Fruit fly (Drosophila melanogaster): Measurements from ENCODE around the gene CG13738.

The CG13738 gene

dm6 chr3L:13938470-13939150, 34.7 kb downstream of the CG13738 start (continued):
- TF ChIP-seq nmo (GFP tag; optimal IDR thresholded peaks at IDR 0.05) (peak; percentile 87), CG17361 (GFP tag; IDR thresholded peaks at IDR 0.05) (peak; percentile 97), Dip2 (GFP tag; IDR thresholded peaks at IDR 0.05) (no peak), ken (GFP tag; IDR thresholded peaks at IDR 0.05) (peak; percentile 6; the same call in 1 of the 3 replicates), Antp (GFP tag; optimal IDR thresholded peaks at IDR 0.05) (peak; percentile 86), CG16815 (GFP tag; optimal IDR thresholded peaks at IDR 0.05) (peak; percentile 78), ranshi (GFP tag; IDR thresholded peaks at IDR 0.05) (0 out of 2 replicates have a peak, but pooled peaks have one; percentile 50), HLH3B (GFP tag; IDR thresholded peaks at IDR 0.05) (peak; percentile 59), yki (optimal IDR thresholded peaks at IDR 0.05) (no peak), CG13296 (GFP tag; optimal IDR thresholded peaks at IDR 0.05) (peak; percentile 93), mld (GFP tag; IDR thresholded peaks at IDR 0.05; ENCODE audit: partially characterized antibody) (no peak), CG15073 (GFP tag; optimal IDR thresholded peaks at IDR 0.05) (no peak), CG7786 (GFP tag; optimal IDR thresholded peaks at IDR 0.05) (peak; percentile 88), shn (GFP tag; optimal IDR thresholded peaks at IDR 0.05) (peak; percentile 80), chinmo (GFP tag; IDR thresholded peaks at IDR 0.05; ENCODE audit: partially characterized antibody) (peak; percentile 36; the same call in 1 of the 4 replicates), CG2678 (tag; optimal IDR thresholded peaks at IDR 0.05) (peak; percentile 97), bbx (GFP tag; IDR thresholded peaks at IDR 0.05; ENCODE audit: partially characterized antibody) (no peak; the same call in 1 of the 2 replicates), CG9215 (GFP tag; IDR thresholded peaks at IDR 0.05) (peak; percentile 76), gsb (GFP tag; IDR thresholded peaks at IDR 0.05) (peak; percentile 46; the same call in 1 of the 2 replicates), Abd-B (GFP tag; optimal IDR thresholded peaks at IDR 0.05) (peak; percentile 85), CG11247 (GFP tag; IDR thresholded peaks at IDR 0.05) (peak; percentile 35; the same call in 1 of the 2 replicates), odd (GFP tag; optimal IDR thresholded peaks at IDR 0.05) (peak; percentile 92), CG18262 (tag; optimal IDR thresholded peaks at IDR 0.05) (peak; percentile 95), bsh (GFP tag; optimal IDR thresholded peaks at IDR 0.05) (peak; percentile 75 to 86), Dip3 (GFP tag; optimal IDR thresholded peaks at IDR 0.05) (peak; percentile 81), caup (GFP tag; optimal IDR thresholded peaks at IDR 0.05; ENCODE audit: severe bottlenecking) (peak; percentile 86), CkIIα-i1 (GFP tag; IDR thresholded peaks at IDR 0.05) (no peak), her (GFP tag; optimal IDR thresholded peaks at IDR 0.05) (peak; percentile 82), chm (GFP tag; IDR thresholded peaks at IDR 0.05) (no peak; the same call in none of the 2 replicates), CG3847 (GFP tag; IDR thresholded peaks at IDR 0.05) (peak; percentile 69; the same call in 1 of the 2 replicates), dmrt99B (tag; optimal IDR thresholded peaks at IDR 0.05) (peak; percentile 94), CG2202 (tag; optimal IDR thresholded peaks at IDR 0.05) (peak; percentile 49), CG6765 (GFP tag; optimal IDR thresholded peaks at IDR 0.05) (peak; percentile 93), Dfd (GFP tag; optimal IDR thresholded peaks at IDR 0.05) (peak in 1 of 2 experiments; percentile 69), CG8388 (GFP tag; optimal IDR thresholded peaks at IDR 0.05) (peak; percentile 73), CG6813 (GFP tag; optimal IDR thresholded peaks at IDR 0.05) (peak; percentile 82), CG4730 (GFP tag; IDR thresholded peaks at IDR 0.05) (peak; percentile 57; the same call in 1 of the 2 replicates), run (tag; optimal IDR thresholded peaks at IDR 0.05) (peak; percentile 73), cwo (GFP tag; optimal IDR thresholded peaks at IDR 0.05) (peak; percentile 86), lov (optimal IDR thresholded peaks at IDR 0.05) (no peak), lov (GFP tag; IDR thresholded peaks at IDR 0.05) (0 out of 3 replicates have a peak, but pooled peaks have one; percentile 52), CG30403 (GFP tag; optimal IDR thresholded peaks at IDR 0.05) (peak; percentile 93), Taf1 (GFP tag; IDR thresholded peaks at IDR 0.05) (peak; percentile 47; the same call in 1 of the 2 replicates), onecut (GFP tag; IDR thresholded peaks at IDR 0.05) (peak; percentile 39), salm (tag; optimal IDR thresholded peaks at IDR 0.05) (peak; percentile 56), Sry-δ (GFP tag; optimal IDR thresholded peaks at IDR 0.05) (peak; percentile 56), HmgZ (tag; optimal IDR thresholded peaks at IDR 0.05) (peak; percentile 69), CG17186 (GFP tag; optimal IDR thresholded peaks at IDR 0.05) (peak; percentile 59), eyg (GFP tag; optimal IDR thresholded peaks at IDR 0.05) (peak; percentile 91)

All from whole organism, embryonic.